Worm (Caenorhabditis elegans): Measurements from ENCODE around the gene C34F6.11.

- TF ChIP-seq ceh-18 (tag; optimal IDR thresholded peaks at IDR 0.05), result no peak
- no peak for TF ChIP-seq dmd-4 (tag; optimal IDR thresholded peaks at IDR 0.05; ENCODE audit: borderline replicate concordance)
- no peak for TF ChIP-seq fkh-10 (GFP tag; optimal IDR thresholded peaks at IDR 0.05)
- TF ChIP-seq nhr-232 (tag; optimal IDR thresholded peaks at IDR 0.05), result no peak
- TF ChIP-seq ama-1 (optimal IDR thresholded peaks at IDR 0.05), result no peak
- no peak for TF ChIP-seq mec-3 (tag; optimal IDR thresholded peaks at IDR 0.05; ENCODE audit: borderline replicate concordance)
- TF ChIP-seq pqm-1 (tag; optimal IDR thresholded peaks at IDR 0.05), result no peak
- no peak for TF ChIP-seq eyg-1 (tag; optimal IDR thresholded peaks at IDR 0.05)
- TF ChIP-seq elt-2 (tag; optimal IDR thresholded peaks at IDR 0.05), result no peak
- no peak for TF ChIP-seq C38D4.7 (GFP tag; optimal IDR thresholded peaks at IDR 0.05)
- no peak for TF ChIP-seq pha-4 (tag; optimal IDR thresholded peaks at IDR 0.05)
- TF ChIP-seq ceh-9 (tag; optimal IDR thresholded peaks at IDR 0.05), result no peak
- no peak for TF ChIP-seq unc-86 (tag; optimal IDR thresholded peaks at IDR 0.05)
- no peak for TF ChIP-seq lin-11 (tag; optimal IDR thresholded peaks at IDR 0.05)
These were observed 41.3 kb upstream of the C34F6.11 start for ce11 chrX:11245056-11245455.

Measured in whole organism, late embryonic.